Worm (Caenorhabditis elegans): ENCODE measurements around the gene mec-2.
A peak's percentile ranks its signal among the peaks of the same experiment; 100 is the strongest.

Gene mec-2

ce11 chrX:5567454-5567853 is at the start of gene mec-2:
TSS of gene mec-2 (plus strand) at chrX:5567754.
- TF ChIP-seq madf-10 (tag; optimal IDR thresholded peaks at IDR 0.05) (no peak), B0261.1 (tag; optimal IDR thresholded peaks at IDR 0.05) (no peak), ceh-79 (tag; optimal IDR thresholded peaks at IDR 0.05) (no peak), madf-8 (GFP tag; conservative IDR thresholded peaks at IDR 0.05) (no peak), egrh-3 (GFP tag; IDR thresholded peaks at IDR 0.05) (no peak), egl-18 (GFP tag; IDR thresholded peaks at IDR 0.05) (no peak), C17E4.6 (GFP tag; IDR thresholded peaks at IDR 0.05) (no peak), fkh-3 (tag; optimal IDR thresholded peaks at IDR 0.05) (no peak), ztf-28 (GFP tag; IDR thresholded peaks at IDR 0.05) (no peak), Y53F4B.3 (GFP tag; IDR thresholded peaks at IDR 0.05) (no peak), T07F8.4 (tag; optimal IDR thresholded peaks at IDR 0.05) (no peak)

DNA sequence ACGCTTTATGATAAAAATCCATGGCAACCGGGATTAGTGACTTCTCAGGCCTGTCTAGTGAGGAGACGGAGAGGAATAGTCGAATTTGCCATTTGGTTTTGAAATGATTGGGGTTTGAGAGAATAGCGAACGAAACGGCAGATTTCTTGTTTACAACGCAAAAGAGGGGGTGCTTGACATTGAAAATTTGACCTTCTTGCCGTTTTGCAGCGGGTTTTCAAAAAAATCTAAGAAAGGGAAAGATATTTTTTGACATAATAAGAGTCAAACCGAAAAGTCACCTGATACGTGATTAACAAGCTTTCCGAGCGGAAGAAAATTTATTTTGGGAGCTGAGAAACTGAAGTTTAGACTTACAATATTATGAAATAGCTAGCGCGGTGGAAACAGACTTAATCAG is 49.7 kb upstream of the mec-2 start:
- TF ChIP-seq zim-3 (tag; optimal IDR thresholded peaks at IDR 0.05) (no peak), cebp-1 (GFP tag; IDR thresholded peaks at IDR 0.05) (no peak), cebp-1 (tag; optimal IDR thresholded peaks at IDR 0.05) (peak; percentile 21)

DNA sequence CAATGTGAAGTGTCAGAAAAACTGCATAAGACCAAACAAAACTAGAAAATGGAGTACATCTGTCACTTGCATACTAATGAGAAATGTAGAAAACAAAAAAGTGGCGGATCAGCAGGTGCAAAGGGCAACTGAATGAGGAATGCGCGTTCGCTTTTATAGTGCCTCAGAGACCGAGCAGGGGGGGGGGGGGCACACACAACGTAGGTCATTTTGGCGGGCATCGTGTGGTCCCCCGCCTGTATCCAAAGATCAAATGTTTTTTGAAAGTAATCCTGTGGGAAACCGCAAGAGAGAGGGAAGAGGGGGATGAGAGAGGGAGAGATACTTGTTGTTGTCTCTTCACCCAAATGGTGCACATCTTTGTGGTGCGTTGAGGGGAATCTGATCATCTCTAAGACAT is 49.2 kb upstream of the mec-2 start:
- 0 out of 2 replicates have a peak, but pooled peaks have one; percentile 6 for TF ChIP-seq nhr-120 (GFP tag; IDR thresholded peaks at IDR 0.05)
- no peak for TF ChIP-seq ccch-3 (GFP tag; optimal IDR thresholded peaks at IDR 0.05)
- TF ChIP-seq athp-1 (tag; optimal IDR thresholded peaks at IDR 0.05) = no peak
- no peak for TF ChIP-seq B0035.1 (tag; optimal IDR thresholded peaks at IDR 0.05)
- no peak for TF ChIP-seq attf-3 (GFP tag; conservative IDR thresholded peaks at IDR 0.05)
- TF ChIP-seq ceh-27 (GFP tag; optimal IDR thresholded peaks at IDR 0.05) = no peak
- no peak for TF ChIP-seq nfya-1 (tag; optimal IDR thresholded peaks at IDR 0.05; ENCODE audit: borderline replicate concordance, insufficient read depth)
- TF ChIP-seq tbp1 (GFP tag; optimal IDR thresholded peaks at IDR 0.05) = no peak
- TF ChIP-seq ceh-100 (GFP tag; IDR thresholded peaks at IDR 0.05) = no peak
- no peak for TF ChIP-seq F23B12.7 (tag; optimal IDR thresholded peaks at IDR 0.05; ENCODE audit: insufficient read depth)
- no peak for TF ChIP-seq Y67H2A.10 (GFP tag; conservative IDR thresholded peaks at IDR 0.05)
- no peak for TF ChIP-seq ceh-91 (GFP tag; IDR thresholded peaks at IDR 0.05)
- no peak for TF ChIP-seq unc-130 (GFP tag; optimal IDR thresholded peaks at IDR 0.05)
- TF ChIP-seq fkh-3 (tag; optimal IDR thresholded peaks at IDR 0.05) = no peak
- no peak for TF ChIP-seq him-1 (tag; optimal IDR thresholded peaks at IDR 0.05)
- TF ChIP-seq aptf-3 (GFP tag; IDR thresholded peaks at IDR 0.05) = peak; percentile 93
- TF ChIP-seq repo-1 (tag; optimal IDR thresholded peaks at IDR 0.05) = no peak
- no peak for TF ChIP-seq zim-3 (tag; optimal IDR thresholded peaks at IDR 0.05)
- TF ChIP-seq somi-1 (GFP tag; optimal IDR thresholded peaks at IDR 0.05) = no peak
- no peak for TF ChIP-seq ztf-22 (GFP tag; optimal IDR thresholded peaks at IDR 0.05)
- no peak for TF ChIP-seq mes-4 (tag; optimal IDR thresholded peaks at IDR 0.05)
- no peak for TF ChIP-seq F39B2.1 (GFP tag; IDR thresholded peaks at IDR 0.05)
- no peak for TF ChIP-seq cebp-1 (GFP tag; IDR thresholded peaks at IDR 0.05)
- no peak for TF ChIP-seq cebp-1 (tag; optimal IDR thresholded peaks at IDR 0.05)
- no peak for TF ChIP-seq egl-18 (GFP tag; IDR thresholded peaks at IDR 0.05)
- no peak for TF ChIP-seq ztf-26 (tag; optimal IDR thresholded peaks at IDR 0.05)
- no peak for TF ChIP-seq lir-1 (GFP tag; conservative IDR thresholded peaks at IDR 0.05)
- TF ChIP-seq sdz-38 (tag; optimal IDR thresholded peaks at IDR 0.05) = no peak
- no peak for TF ChIP-seq rcor-1 (GFP tag; IDR thresholded peaks at IDR 0.05)
- TF ChIP-seq F37B4.10 (GFP tag; IDR thresholded peaks at IDR 0.05) = no peak
- TF ChIP-seq die-1 (tag; optimal IDR thresholded peaks at IDR 0.05) = no peak
- TF ChIP-seq tbx-9 (tag; optimal IDR thresholded peaks at IDR 0.05; ENCODE audit: borderline replicate concordance) = no peak
- TF ChIP-seq attf-6 (GFP tag; IDR thresholded peaks at IDR 0.05) = no peak
- TF ChIP-seq pha-4 (tag; optimal IDR thresholded peaks at IDR 0.05) = no peak
- TF ChIP-seq madf-3 (GFP tag; IDR thresholded peaks at IDR 0.05) = 0 out of 2 replicates have a peak, but pooled peaks have one; percentile 20
- TF ChIP-seq F49E8.2 (tag; optimal IDR thresholded peaks at IDR 0.05; ENCODE audit: insufficient read depth) = no peak
- TF ChIP-seq dpff-1 (tag; optimal IDR thresholded peaks at IDR 0.05) = no peak
- TF ChIP-seq xnd-1 (tag; optimal IDR thresholded peaks at IDR 0.05) = no peak
